Fruit fly (Drosophila melanogaster) whole organism, prepupa: Measurements from ENCODE around the gene Sgp.
A peak's percentile ranks its signal among the peaks of the same experiment; 100 is the strongest.

Experiments used
- Blimp-1 ChIP-seq: fragments of 200-800 bp; sonication (Bioruptor generic); optimal IDR thresholded peaks from 3 replicates; lab custom pipeline; 2017; ENCODE audit warnings: missing biosample characterization, missing genetic modification characterization, mild to moderate bottlenecking, moderate library complexity, missing genetic modification reagents
- CG10631 ChIP-seq: fragments of 200-800 bp; sonication (Bioruptor generic); optimal IDR thresholded peaks from 2 replicates; lab custom pipeline; 2016; ENCODE audit warnings: missing biosample characterization, missing genetic modification characterization
- CG11294 ChIP-seq: fragments of 200-800 bp; sonication (Bioruptor generic); IDR thresholded peaks from 2 replicates; pipeline ENCODE4 v1.3.6; 2022; ENCODE audit warnings: missing biosample characterization, missing genetic modification characterization
- CG11902 ChIP-seq: fragments of 200-800 bp; sonication (Bioruptor generic); optimal IDR thresholded peaks from 3 replicates; lab custom pipeline; 2016; ENCODE audit warnings: missing biosample characterization, missing genetic modification characterization
- CG15336 ChIP-seq: fragments of 200-800 bp; sonication (Bioruptor generic); IDR thresholded peaks from 2 replicates; pipeline ENCODE4 v1.3.6; 2022; ENCODE audit warnings: missing biosample characterization, missing genetic modification characterization
- CG16779 ChIP-seq: fragments of 200-800 bp; sonication (Bioruptor generic); optimal IDR thresholded peaks from 3 replicates; lab custom pipeline; 2017; ENCODE audit warnings: missing biosample characterization, mild to moderate bottlenecking, missing genetic modification characterization
- CG3032 ChIP-seq: fragments of 200-800 bp; optimal IDR thresholded peaks from 2 replicates; lab custom pipeline; 2019; ENCODE audit warnings: missing biosample characterization, mild to moderate bottlenecking, missing genetic modification characterization, moderate library complexity
- CG32006 ChIP-seq: fragments of 200-800 bp; sonication (Bioruptor generic); optimal IDR thresholded peaks from 3 replicates; lab custom pipeline; 2017; ENCODE audit warnings: missing biosample characterization, mild to moderate bottlenecking, missing genetic modification characterization
- CG34406 ChIP-seq: fragments of 200-800 bp; sonication (Bioruptor generic); optimal IDR thresholded peaks from 3 replicates; lab custom pipeline; 2016; ENCODE audit warnings: missing biosample characterization, missing genetic modification characterization
- CG3919 ChIP-seq: fragments of 200-800 bp; sonication (Bioruptor generic); optimal IDR thresholded peaks from 3 replicates; lab custom pipeline; 2016; ENCODE audit warnings: missing biosample characterization, missing genetic modification characterization
- CG4318 ChIP-seq: fragments of 200-800 bp; sonication (Bioruptor generic); optimal IDR thresholded peaks from 3 replicates; lab custom pipeline; 2017; ENCODE audit warnings: missing biosample characterization, mild to moderate bottlenecking, missing genetic modification characterization
- CG6276 ChIP-seq: fragments of 200-800 bp; sonication (Bioruptor generic); optimal IDR thresholded peaks from 2 replicates; lab custom pipeline; 2017; ENCODE audit warnings: missing biosample characterization, mild to moderate bottlenecking, missing genetic modification characterization
- CG6792 ChIP-seq: fragments of 200-800 bp; sonication (Bioruptor generic); optimal IDR thresholded peaks from 3 replicates; lab custom pipeline; 2016; ENCODE audit warnings: missing biosample characterization, missing genetic modification characterization
- CG6808 ChIP-seq: fragments of 200-800 bp; sonication (Bioruptor generic); optimal IDR thresholded peaks from 3 replicates; lab custom pipeline; 2017; ENCODE audit warnings: missing biosample characterization, missing genetic modification characterization, mild to moderate bottlenecking, moderate library complexity, missing genetic modification reagents
- CG6854 ChIP-seq: fragments of 200-800 bp; sonication (Bioruptor generic); optimal IDR thresholded peaks from 2 replicates; lab custom pipeline; 2017; ENCODE audit warnings: missing biosample characterization, mild to moderate bottlenecking, missing genetic modification characterization
- CG7368 ChIP-seq: fragments of 200-800 bp; sonication (Bioruptor generic); optimal IDR thresholded peaks from 3 replicates; lab custom pipeline; 2016; ENCODE audit warnings: missing biosample characterization, missing genetic modification characterization
- CG8119 ChIP-seq: fragments of 200-800 bp; sonication (Bioruptor generic); IDR thresholded peaks from 3 replicates; pipeline ENCODE4 v1.3.6; 2022; ENCODE audit warnings: missing biosample characterization, missing genetic modification characterization
- CG8319 ChIP-seq: fragments of 200-800 bp; sonication (Bioruptor generic); optimal IDR thresholded peaks from 3 replicates; lab custom pipeline; 2016; ENCODE audit warnings: missing biosample characterization, missing genetic modification characterization
- CG9139 ChIP-seq: fragments of 200-800 bp; sonication (Bioruptor generic); optimal IDR thresholded peaks from 3 replicates; lab custom pipeline; 2017; ENCODE audit warnings: missing biosample characterization, mild to moderate bottlenecking, missing genetic modification characterization
- Eip75B ChIP-seq: fragments of 200-800 bp; sonication (Bioruptor generic); optimal IDR thresholded peaks from 3 replicates; lab custom pipeline; 2016; ENCODE audit warnings: missing biosample characterization, missing genetic modification characterization
- Eip78C ChIP-seq: fragments of 200-800 bp; sonication (Bioruptor generic); peaks from one replicate; lab custom pipeline; 2016; ENCODE audit warnings: missing biosample characterization, missing genetic modification characterization
- Ets21C ChIP-seq: fragments of 200-800 bp; sonication (Bioruptor generic); optimal IDR thresholded peaks from 3 replicates; lab custom pipeline; 2016; ENCODE audit warnings: missing biosample characterization, missing genetic modification characterization
- Ets96B ChIP-seq: fragments of 200-800 bp; optimal IDR thresholded peaks from 2 replicates; lab custom pipeline; 2019; ENCODE audit warnings: missing biosample characterization, mild to moderate bottlenecking, missing genetic modification characterization, moderate library complexity
- Gug ChIP-seq: fragments of 200-800 bp; sonication (Bioruptor generic); IDR thresholded peaks from 2 replicates; pipeline ENCODE4 v1.3.6; 2022; ENCODE audit warnings: missing biosample characterization, missing genetic modification characterization
- Hr38 ChIP-seq: sonication (Bioruptor generic); optimal IDR thresholded peaks from 2 replicates; lab custom pipeline; 2016; ENCODE audit warnings: missing biosample characterization, missing genetic modification characterization
- Hr39 ChIP-seq: fragments of 200-800 bp; sonication (Bioruptor generic); optimal IDR thresholded peaks from 2 replicates; lab custom pipeline; 2016; ENCODE audit warnings: missing biosample characterization, missing genetic modification characterization
- Hr4 ChIP-seq: fragments of 200-800 bp; sonication (Bioruptor generic); optimal IDR thresholded peaks from 3 replicates; lab custom pipeline; 2016; ENCODE audit warnings: missing biosample characterization, missing genetic modification characterization
- Smox ChIP-seq: fragments of 200-800 bp; sonication (Bioruptor generic); optimal IDR thresholded peaks from 3 replicates; lab custom pipeline; 2016; ENCODE audit warnings: missing biosample characterization, missing genetic modification characterization
- Sox102F ChIP-seq: fragments of 200-800 bp; sonication (Bioruptor generic); optimal IDR thresholded peaks from 2 replicates; lab custom pipeline; 2016; ENCODE audit warnings: missing biosample characterization, mild to moderate bottlenecking, missing genetic modification characterization
- Sox14 ChIP-seq: fragments of 200-800 bp; sonication (Bioruptor generic); optimal IDR thresholded peaks from 3 replicates; lab custom pipeline; 2016; ENCODE audit warnings: missing biosample characterization, missing genetic modification characterization
- Sox15 ChIP-seq: fragments of 200-800 bp; sonication (Bioruptor generic); optimal IDR thresholded peaks from 3 replicates; lab custom pipeline; 2016; ENCODE audit warnings: missing biosample characterization, missing genetic modification characterization
- acj6 ChIP-seq: fragments of 200-800 bp; sonication (Bioruptor generic); optimal IDR thresholded peaks from 3 replicates; lab custom pipeline; 2016; ENCODE audit warnings: missing biosample characterization, missing genetic modification characterization
- cyc ChIP-seq: fragments of 200-800 bp; sonication (Bioruptor generic); optimal IDR thresholded peaks from 3 replicates; lab custom pipeline; 2016; ENCODE audit warnings: missing biosample characterization, missing genetic modification characterization
- dsx ChIP-seq: fragments of 200-800 bp; optimal IDR thresholded peaks from 3 replicates; lab custom pipeline; 2019; ENCODE audit warnings: missing biosample characterization, mild to moderate bottlenecking, missing genetic modification characterization, moderate library complexity; ENCODE audit not compliant: poor library complexity, severe bottlenecking
- eg ChIP-seq: fragments of 200-800 bp; sonication (Bioruptor generic); IDR thresholded peaks from 3 replicates; pipeline ENCODE4 v1.3.6; 2022; ENCODE audit warnings: missing biosample characterization, missing genetic modification characterization
- esn ChIP-seq: fragments of 200-800 bp; sonication (Bioruptor generic); optimal IDR thresholded peaks from 2 replicates; lab custom pipeline; 2016; ENCODE audit warnings: missing biosample characterization, mild to moderate bottlenecking, missing genetic modification characterization, moderate library complexity
- fd59A ChIP-seq: fragments of 200-800 bp; sonication (Bioruptor generic); optimal IDR thresholded peaks from 2 replicates; lab custom pipeline; 2017; ENCODE audit warnings: missing biosample characterization, mild to moderate bottlenecking, missing genetic modification characterization, missing genetic modification reagents
- fd85E ChIP-seq: fragments of 200-800 bp; sonication (Bioruptor generic); optimal IDR thresholded peaks from 3 replicates; lab custom pipeline; 2016; ENCODE audit warnings: missing biosample characterization, missing genetic modification characterization
- fkh ChIP-seq: fragments of 200-800 bp; sonication (Bioruptor generic); optimal IDR thresholded peaks from 3 replicates; lab custom pipeline; 2017; ENCODE audit warnings: missing biosample characterization, mild to moderate bottlenecking, missing genetic modification characterization, moderate library complexity
- lz ChIP-seq: fragments of 200-800 bp; sonication (Bioruptor generic); optimal IDR thresholded peaks from 3 replicates; lab custom pipeline; 2016; ENCODE audit warnings: missing biosample characterization, missing genetic modification characterization
- net ChIP-seq: fragments of 200-800 bp; sonication (Bioruptor generic); optimal IDR thresholded peaks from 3 replicates; lab custom pipeline; 2016; ENCODE audit warnings: missing biosample characterization, missing genetic modification characterization
- pdm3 ChIP-seq: fragments of 200-800 bp; sonication (Bioruptor generic); optimal IDR thresholded peaks from 3 replicates; lab custom pipeline; 2016; ENCODE audit warnings: missing biosample characterization, missing genetic modification characterization
- salr ChIP-seq, 2 experiments: fragments of 200-800 bp; sonication (Bioruptor generic); optimal IDR thresholded peaks; 3 replicates each; lab custom pipeline; 2016 to 2018; ENCODE audit warnings: missing biosample characterization in 2 of 2, missing genetic modification characterization in 2 of 2, mild to moderate bottlenecking in 1 of 2
- spab ChIP-seq: fragments of 200-800 bp; sonication (Bioruptor generic); optimal IDR thresholded peaks from 2 replicates; lab custom pipeline; 2017; ENCODE audit warnings: missing biosample characterization, mild to moderate bottlenecking, missing genetic modification characterization, missing genetic modification reagents
- ss ChIP-seq, 2 experiments: fragments of 200-800 bp; sonication (Bioruptor generic); optimal IDR thresholded peaks; 2 replicates in 1 of 2; 3 replicates in 1 of 2; lab custom pipeline; 2017 to 2018; ENCODE audit warnings: mild to moderate bottlenecking in 2 of 2, missing biosample characterization in 2 of 2, missing genetic modification characterization in 2 of 2, moderate library complexity in 1 of 2
- svp ChIP-seq: fragments of 200-800 bp; sonication (Bioruptor generic); peaks from one replicate; lab custom pipeline; 2016; ENCODE audit warnings: missing biosample characterization, missing genetic modification characterization
- topi ChIP-seq: fragments of 200-800 bp; sonication (Bioruptor generic); optimal IDR thresholded peaks from 3 replicates; lab custom pipeline; 2016; ENCODE audit warnings: missing biosample characterization, missing genetic modification characterization
- vri ChIP-seq: fragments of 200-800 bp; sonication (Bioruptor generic); optimal IDR thresholded peaks from 3 replicates; lab custom pipeline; 2016; ENCODE audit warnings: missing biosample characterization, mild to moderate bottlenecking, missing genetic modification characterization

The Sgp gene

DNA sequence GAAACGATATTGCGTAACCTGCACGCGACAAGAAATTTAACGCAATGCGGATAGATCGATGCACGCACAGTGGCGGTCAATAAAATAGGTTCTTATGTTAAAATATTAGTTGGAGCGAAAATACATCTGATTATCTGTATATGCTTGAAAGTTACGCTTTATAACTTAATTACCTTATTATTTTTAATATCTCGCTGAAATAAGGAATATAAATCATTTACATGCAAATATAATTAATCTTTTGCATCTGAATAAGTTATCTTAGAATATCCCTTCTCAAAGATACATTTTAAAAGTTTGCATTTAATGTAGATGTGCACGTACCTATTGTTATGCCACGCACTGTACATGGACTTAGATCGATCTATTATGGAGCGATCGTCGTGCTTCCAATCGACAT is 47.8 kb upstream of the Sgp start (continued):
- TF ChIP-seq Ets96B (peak; percentile 76), Eip75B (GFP tag; lab: Kevin White, UChicago) (peak; percentile 55), Eip78C (GFP tag; lab: Kevin White, UChicago) (peak; percentile 93), Gug (GFP tag; lab: Robert Waterston, UW) (peak; percentile 26; the same call in 1 of the 2 replicates), lz (GFP tag; lab: Kevin White, UChicago) (peak; percentile 40), CG34406 (peak; percentile 53), acj6 (peak; percentile 62), spab (GFP tag; lab: Kevin White, UChicago) (peak; percentile 51), CG6808 (GFP tag; lab: Kevin White, UChicago) (peak; percentile 74), svp (peak; percentile 72), net (peak; percentile 64), CG8119 (GFP tag; lab: Robert Waterston, UW) (peak; percentile 85), fd85E (GFP tag; lab: Kevin White, UChicago) (no peak)

DNA sequence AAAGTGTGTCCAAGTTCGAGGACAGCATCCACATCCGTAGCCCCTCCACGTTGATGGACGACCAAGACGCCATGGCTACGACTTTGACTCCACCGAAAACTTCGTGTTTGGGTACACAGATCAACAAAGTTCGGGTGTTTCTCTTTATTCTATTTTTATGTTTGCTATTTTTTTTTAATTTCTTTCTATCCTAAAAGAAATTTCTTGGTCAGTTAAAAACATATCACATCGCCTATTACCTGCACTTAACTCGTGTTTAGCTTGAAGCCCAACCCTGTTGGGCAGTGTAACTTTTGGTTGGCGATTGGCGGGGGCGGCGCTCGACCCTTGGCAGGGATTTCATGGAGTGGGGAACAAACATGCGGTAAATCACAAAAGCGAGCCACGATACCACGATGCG is 46.0 kb upstream of the Sgp start:
- TF ChIP-seq Sox15 (peak; percentile 69), Sox14 (peak; percentile 85), Hr38 (GFP tag; lab: Kevin White, UChicago) (no peak), svp (peak; percentile 94), CG3032 (peak; percentile 81), CG11294 (GFP tag; lab: Robert Waterston, UW) (peak; percentile 31; the same call in 1 of the 2 replicates), Blimp-1 (GFP tag; lab: Kevin White, UChicago) (peak; percentile 58), CG34406 (peak; percentile 71), CG32006 (GFP tag; lab: Kevin White, UChicago) (peak; percentile 58), Gug (GFP tag; lab: Robert Waterston, UW) (peak; percentile 40; the same call in 1 of the 2 replicates), net (peak; percentile 79), esn (peak; percentile 84), fd85E (GFP tag; lab: Kevin White, UChicago) (peak; percentile 31), Sox102F (peak; percentile 78), Hr4 (peak; percentile 51), dsx (GFP tag; lab: Kevin White, UChicago) (peak; percentile 63), Eip78C (GFP tag; lab: Kevin White, UChicago) (peak; percentile 94), Smox (peak; percentile 63), vri (GFP tag; lab: Kevin White, UChicago) (peak; percentile 61), CG16779 (tag; lab: Kevin White, UChicago) (peak; percentile 35), topi (GFP tag; lab: Kevin White, UChicago) (peak; percentile 73), CG3919 (GFP tag; lab: Kevin White, UChicago) (peak; percentile 77), spab (GFP tag; lab: Kevin White, UChicago) (peak; percentile 84), CG6792 (GFP tag; lab: Kevin White, UChicago) (peak; percentile 74), CG8319 (GFP tag; lab: Kevin White, UChicago) (peak; percentile 72), CG9139 (peak; percentile 27), CG6276 (GFP tag; lab: Kevin White, UChicago) (peak; percentile 39), CG8119 (GFP tag; lab: Robert Waterston, UW) (peak; percentile 71; the same call in 2 of the 3 replicates), acj6 (peak; percentile 59), lz (GFP tag; lab: Kevin White, UChicago) (peak; percentile 77), CG7368 (GFP tag; lab: Kevin White, UChicago) (peak; percentile 69), CG15336 (peak; percentile 72), fd59A (peak; percentile 62), ss (GFP tag; optimal IDR thresholded peaks at IDR 0.05; lab: Kevin White, UChicago) (peak; percentile 81 to 82), CG4318 (no peak), pdm3 (GFP tag; lab: Kevin White, UChicago) (peak; percentile 73), salr (GFP tag; optimal IDR thresholded peaks at IDR 0.05; lab: Kevin White, UChicago) (peak; percentile 41 to 44), fkh (no peak), Eip75B (GFP tag; lab: Kevin White, UChicago) (peak; percentile 73), CG10631 (GFP tag; lab: Kevin White, UChicago) (peak; percentile 63), Ets96B (peak; percentile 67), Hr39 (peak; percentile 70), eg (GFP tag; lab: Robert Waterston, UW) (peak; percentile 75), cyc (GFP tag; lab: Kevin White, UChicago) (peak; percentile 74), Ets21C (GFP tag; lab: Kevin White, UChicago) (peak; percentile 56), CG11902 (GFP tag; lab: Kevin White, UChicago) (peak; percentile 70), CG6854 (GFP tag; lab: Kevin White, UChicago) (peak; percentile 78)
